Worm (Caenorhabditis elegans) whole organism, late embryonic: ENCODE results near the gene affl-1.
A peak's percentile ranks its signal among the peaks of the same experiment; 100 is the strongest.

Experiments used
- C38D4.7 ChIP-seq: fragments of 200-800 bp; sonication (Bioruptor generic); optimal IDR thresholded peaks from 2 replicates; lab custom pipeline; 2018; ENCODE audit warnings: mild to moderate bottlenecking, missing genetic modification characterization, moderate library complexity, missing compliant biosample characterization
- F13H6.1 ChIP-seq: sonication (generic microtip); optimal IDR thresholded peaks from 2 replicates; lab custom pipeline; 2016; ENCODE audit warnings: missing genetic modification characterization, missing compliant biosample characterization
- K02D7.2 ChIP-seq: sonication (generic microtip); optimal IDR thresholded peaks from 2 replicates; lab custom pipeline; 2017; ENCODE audit warnings: mild to moderate bottlenecking, missing genetic modification characterization, missing compliant biosample characterization
- T23F11.4 ChIP-seq: fragments of 200-800 bp; sonication (Bioruptor generic); optimal IDR thresholded peaks from 2 replicates; lab custom pipeline; 2018; ENCODE audit warnings: mild to moderate bottlenecking, missing genetic modification characterization, missing compliant biosample characterization
- ahr-1 ChIP-seq: sonication (generic microtip); optimal IDR thresholded peaks from 2 replicates; lab custom pipeline; 2016; ENCODE audit warnings: missing genetic modification characterization, missing compliant biosample characterization
- ama-1 ChIP-seq: fragments of 150-350 bp; optimal IDR thresholded peaks from 2 replicates; lab custom pipeline; 2014
- ceh-14 ChIP-seq: sonication (generic microtip); optimal IDR thresholded peaks from 2 replicates; lab custom pipeline; 2016; ENCODE audit warnings: missing genotype, missing genetic modification characterization, missing compliant biosample characterization
- ceh-18 ChIP-seq: sonication (generic microtip); optimal IDR thresholded peaks from 2 replicates; lab custom pipeline; 2016; ENCODE audit warnings: missing genetic modification characterization, missing compliant biosample characterization
- ceh-19 ChIP-seq: fragments of 200-800 bp; sonication (Bioruptor generic); optimal IDR thresholded peaks from 2 replicates; lab custom pipeline; 2018; ENCODE audit warnings: mild to moderate bottlenecking, missing genetic modification characterization, missing compliant biosample characterization
- ceh-24 ChIP-seq: sonication (generic microtip); optimal IDR thresholded peaks from 2 replicates; lab custom pipeline; 2016; ENCODE audit warnings: mild to moderate bottlenecking, missing genetic modification characterization, missing compliant biosample characterization
- ceh-30 ChIP-seq: fragments of 150-350 bp; optimal IDR thresholded peaks from 2 replicates; lab custom pipeline; 2014; ENCODE audit warnings: missing biosample characterization, missing genetic modification characterization
- ceh-45 ChIP-seq: fragments of 200-800 bp; sonication (Bioruptor generic); IDR thresholded peaks from 2 replicates; pipeline ENCODE4 v1.3.6; 2022; ENCODE audit warnings: missing genetic modification reagents, missing genetic modification characterization, missing compliant biosample characterization
- ceh-6 ChIP-seq: fragments of 200-800 bp; sonication (Bioruptor generic); optimal IDR thresholded peaks from 2 replicates; lab custom pipeline; 2018; ENCODE audit warnings: mild to moderate bottlenecking, missing genetic modification characterization, missing compliant biosample characterization
- che-1 ChIP-seq: sonication (generic microtip); optimal IDR thresholded peaks from 2 replicates; lab custom pipeline; 2016; ENCODE audit warnings: mild to moderate bottlenecking, missing genetic modification characterization, missing compliant biosample characterization
- fkh-10 ChIP-seq: fragments of 150-350 bp; optimal IDR thresholded peaks from 2 replicates; lab custom pipeline; 2014; ENCODE audit warnings: missing biosample characterization, missing genetic modification reagents, missing genetic modification characterization
- gmeb-2 ChIP-seq: sonication (generic microtip); optimal IDR thresholded peaks from 2 replicates; lab custom pipeline; 2016; ENCODE audit warnings: missing genetic modification characterization, inconsistent platforms, missing compliant biosample characterization
- hlh-13 ChIP-seq: fragments of 200-800 bp; sonication (Bioruptor generic); optimal IDR thresholded peaks from 2 replicates; lab custom pipeline; 2018; ENCODE audit warnings: mild to moderate bottlenecking, missing genetic modification characterization, missing compliant biosample characterization
- hlh-6 ChIP-seq: sonication (generic microtip); optimal IDR thresholded peaks from 2 replicates; lab custom pipeline; 2016; ENCODE audit warnings: missing genotype, missing genetic modification characterization, missing compliant biosample characterization
- hlh-8 ChIP-seq: sonication (generic microtip); optimal IDR thresholded peaks from 2 replicates; lab custom pipeline; 2016; ENCODE audit warnings: missing genotype, missing genetic modification characterization, missing compliant biosample characterization
- lim-6 ChIP-seq: sonication (generic microtip); optimal IDR thresholded peaks from 2 replicates; lab custom pipeline; 2016; ENCODE audit warnings: missing genetic modification characterization, missing compliant biosample characterization
- lin-11 ChIP-seq: fragments of 200-800 bp; sonication (Bioruptor generic); optimal IDR thresholded peaks from 2 replicates; lab custom pipeline; 2018; ENCODE audit warnings: mild to moderate bottlenecking, missing genetic modification characterization, missing compliant biosample characterization
- mec-3 ChIP-seq: sonication (generic microtip); optimal IDR thresholded peaks from 2 replicates; lab custom pipeline; 2016; ENCODE audit warnings: borderline replicate concordance, missing genetic modification characterization, missing compliant biosample characterization
- nfya-1 ChIP-seq: sonication (generic microtip); optimal IDR thresholded peaks from 2 replicates; lab custom pipeline; 2017; ENCODE audit warnings: missing genetic modification characterization, mild to moderate bottlenecking, missing compliant biosample characterization, antibody characterized with exemption, moderate library complexity
- pat-9 ChIP-seq: fragments of 200-800 bp; sonication (Bioruptor generic); optimal IDR thresholded peaks from 2 replicates; lab custom pipeline; 2018; ENCODE audit warnings: mild to moderate bottlenecking, missing genetic modification characterization, moderate library complexity, missing compliant biosample characterization
- pha-2 ChIP-seq: sonication (generic microtip); optimal IDR thresholded peaks from 2 replicates; lab custom pipeline; 2017; ENCODE audit warnings: mild to moderate bottlenecking, missing genetic modification characterization, missing compliant biosample characterization
- pros-1 ChIP-seq: fragments of 150-350 bp; optimal IDR thresholded peaks from 2 replicates; lab custom pipeline; 2014; ENCODE audit warnings: missing biosample characterization, missing genetic modification reagents, missing genetic modification characterization
- ref-2 ChIP-seq: sonication (generic microtip); optimal IDR thresholded peaks from 2 replicates; lab custom pipeline; 2016; ENCODE audit warnings: missing genetic modification characterization, missing compliant biosample characterization
- rnt-1 ChIP-seq: sonication (generic microtip); optimal IDR thresholded peaks from 2 replicates; lab custom pipeline; 2016; ENCODE audit warnings: missing genetic modification characterization, missing compliant biosample characterization
- sox-2 ChIP-seq: fragments of 200-800 bp; sonication (Bioruptor generic); IDR thresholded peaks from 2 replicates; pipeline ENCODE4 v1.3.6; 2022; ENCODE audit warnings: missing genetic modification reagents, missing genetic modification characterization, missing compliant biosample characterization
- sox-4 ChIP-seq: sonication (generic microtip); optimal IDR thresholded peaks from 2 replicates; lab custom pipeline; 2017; ENCODE audit warnings: mild to moderate bottlenecking, missing genetic modification characterization, inconsistent platforms, missing compliant biosample characterization
- syd-9 ChIP-seq: sonication (generic microtip); optimal IDR thresholded peaks from 2 replicates; lab custom pipeline; 2016; ENCODE audit warnings: mild to moderate bottlenecking, missing genetic modification characterization, moderate library complexity, missing compliant biosample characterization
- tbx-7 ChIP-seq: sonication (generic microtip); optimal IDR thresholded peaks from 2 replicates; lab custom pipeline; 2016; ENCODE audit warnings: missing genotype, missing genetic modification characterization, missing compliant biosample characterization
- ttx-3 ChIP-seq: sonication (generic microtip); optimal IDR thresholded peaks from 2 replicates; lab custom pipeline; 2016; ENCODE audit warnings: missing genetic modification reagents, missing genetic modification characterization, missing compliant biosample characterization

affl-1 gene

ce11 chrIII:434361-434941 lies 5.6 kb upstream of the affl-1 start, which contains the start of gene affl-2 (continued):
- TF ChIP-seq nfya-1 (tag; lab: Kevin White, UChicago), result peak; percentile 30
- no peak for TF ChIP-seq ttx-3
- no peak for TF ChIP-seq pros-1
- no peak for TF ChIP-seq pha-2 (tag; lab: Kevin White, UChicago)
- no peak for TF ChIP-seq hlh-6 (tag; lab: Kevin White, UChicago)
- TF ChIP-seq pat-9, result no peak
- peak; percentile 46 for TF ChIP-seq sox-2 (GFP tag; lab: Robert Waterston, UW)
- TF ChIP-seq F13H6.1 (tag; lab: Kevin White, UChicago), result no peak

ce11 chrIII:437033-437432 lies 3.0 kb upstream of the affl-1 start:
- TF ChIP-seq fkh-10 (no peak), ahr-1 (tag; lab: Kevin White, UChicago) (no peak)

DNA sequence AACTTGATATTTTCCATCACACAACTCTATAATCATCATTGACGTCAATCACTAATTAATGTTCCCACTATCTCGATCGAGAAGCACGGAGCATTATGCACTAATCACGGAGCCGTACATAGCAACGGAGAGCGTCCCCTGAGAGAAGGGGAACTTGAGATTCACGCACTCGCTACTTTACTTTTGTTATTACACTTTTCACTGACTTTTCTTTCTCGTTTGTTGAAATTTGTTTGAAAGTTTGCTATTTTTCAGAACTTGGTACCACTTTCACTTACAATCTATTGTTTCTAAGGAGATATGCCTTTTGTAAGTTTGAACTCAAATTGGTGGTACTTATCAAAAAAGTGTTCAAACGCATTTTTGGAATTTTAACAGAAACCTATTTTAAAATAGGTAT lies 4.1 kb downstream of the affl-1 start, which contains the start of gene Y55B1BR.8:
Gene Y55B1BR.8 (plus strand): TSS at position 301 of the 400 bp plus-strand sequence.
- TF ChIP-seq hlh-8 (tag; lab: Kevin White, UChicago) (no peak), T23F11.4 (GFP tag; lab: Kevin White, UChicago) (no peak), ceh-18 (tag; lab: Kevin White, UChicago) (no peak), rnt-1 (tag; lab: Kevin White, UChicago) (no peak), ref-2 (tag; lab: Kevin White, UChicago) (no peak), mec-3 (no peak), tbx-7 (tag; lab: Kevin White, UChicago) (no peak), ceh-14 (tag; lab: Kevin White, UChicago) (no peak), lim-6 (tag; lab: Kevin White, UChicago) (no peak), ama-1 (lab: Kevin White, UChicago) (no peak), syd-9 (tag; lab: Kevin White, UChicago) (no peak), sox-4 (tag; lab: Kevin White, UChicago) (no peak), pha-2 (tag; lab: Kevin White, UChicago) (no peak)
- TF ChIP-seq, all 69 proteins: peak for 0

DNA sequence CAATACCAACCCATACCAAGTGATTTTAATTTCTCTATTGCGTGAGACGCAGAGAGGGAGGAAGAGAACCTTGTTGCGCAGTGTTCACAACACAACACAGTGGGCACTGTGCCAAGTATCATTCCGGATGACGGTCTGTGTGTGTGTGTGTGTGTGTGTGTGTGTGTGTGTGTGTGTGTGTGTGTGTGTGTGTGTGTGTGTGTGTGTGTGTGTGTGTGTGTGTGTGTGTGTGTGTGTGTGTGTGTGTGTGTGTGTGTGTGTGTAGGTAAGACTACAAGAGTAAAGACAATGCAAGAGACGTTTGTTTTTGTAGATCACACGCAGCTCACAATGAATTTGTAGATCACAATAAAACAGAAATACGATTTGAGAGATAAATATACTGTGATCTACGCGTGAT lies 5.5 kb downstream of the affl-1 start:
- peak; percentile 59 for TF ChIP-seq hlh-13 (GFP tag; lab: Kevin White, UChicago)
- peak; percentile 48 for TF ChIP-seq sox-4 (tag; lab: Kevin White, UChicago)
- TF ChIP-seq C38D4.7 (GFP tag; lab: Kevin White, UChicago), result peak; percentile 40
- peak; percentile 37 for TF ChIP-seq lin-11 (tag; lab: Kevin White, UChicago)
- TF ChIP-seq pat-9, result peak; percentile 21
- peak; percentile 62 for TF ChIP-seq ceh-6 (GFP tag; lab: Kevin White, UChicago)
- peak; percentile 3 for TF ChIP-seq T23F11.4 (GFP tag; lab: Kevin White, UChicago)
- peak; percentile 54 for TF ChIP-seq gmeb-2 (tag; lab: Kevin White, UChicago)
- TF ChIP-seq ceh-24 (tag; lab: Kevin White, UChicago), result peak; percentile 4
- peak; percentile 48 for TF ChIP-seq K02D7.2 (tag; lab: Kevin White, UChicago)
- TF ChIP-seq ceh-19 (GFP tag; lab: Kevin White, UChicago), result peak; percentile 25
- TF ChIP-seq pha-2 (tag; lab: Kevin White, UChicago), result peak; percentile 45
- peak; percentile 50 for TF ChIP-seq che-1

ce11 chrIII:446860-447259 lies 6.8 kb downstream of the affl-1 start:
- no peak for TF ChIP-seq fkh-10
- TF ChIP-seq ceh-30 (tag; lab: Kevin White, UChicago), result no peak
- no peak for TF ChIP-seq C38D4.7 (GFP tag; lab: Kevin White, UChicago)
- no peak for TF ChIP-seq lin-11 (tag; lab: Kevin White, UChicago)
- TF ChIP-seq K02D7.2 (tag; lab: Kevin White, UChicago), result no peak
- no peak for TF ChIP-seq mec-3
- TF ChIP-seq ceh-45, result no peak
